Worm (Caenorhabditis elegans): ENCODE data around the gene Y47D7A.3.

Y47D7A.3 gene

ce11 chrV:4450523-4451089 is 39.9 kb downstream of the Y47D7A.3 start, which contains the start of gene rft-2:
TSS of gene rft-2 (minus strand) at chrV:4450563.
- TF ChIP-seq T22C8.4 (GFP tag; IDR thresholded peaks at IDR 0.05) (no peak), flt-1 (GFP tag; IDR thresholded peaks at IDR 0.05) (no peak), cog-1 (tag; optimal IDR thresholded peaks at IDR 0.05) (no peak), tab-1 (GFP tag; IDR thresholded peaks at IDR 0.05) (no peak), ztf-23 (GFP tag; IDR thresholded peaks at IDR 0.05) (no peak), ref-1 (GFP tag; conservative IDR thresholded peaks at IDR 0.05) (no peak), klf-2 (GFP tag; conservative IDR thresholded peaks at IDR 0.05) (no peak), med-1 (GFP tag; optimal IDR thresholded peaks at IDR 0.05; ENCODE audit: insufficient read depth) (no peak), ztf-29 (GFP tag; IDR thresholded peaks at IDR 0.05) (no peak)

DNA sequence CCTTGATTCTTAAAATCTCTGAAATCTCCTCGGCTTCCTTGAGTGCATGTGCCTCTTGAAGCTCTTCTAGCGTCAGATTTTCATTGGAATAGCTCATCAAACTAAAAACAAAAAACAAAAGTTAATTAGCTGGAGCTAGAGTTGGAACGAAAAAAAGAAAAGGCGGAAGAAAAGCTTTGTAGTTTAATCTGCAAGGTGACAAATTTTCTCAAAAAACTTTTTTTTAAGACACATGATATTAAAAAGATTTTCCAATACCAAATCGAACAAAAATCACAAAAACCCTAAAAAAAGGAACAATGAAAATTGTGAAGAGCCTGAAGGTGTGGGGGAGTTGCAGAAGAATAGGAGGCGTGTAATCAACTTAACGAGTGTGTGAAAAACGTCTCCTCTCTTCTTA is 43.9 kb downstream of the Y47D7A.3 start, which contains the start of gene gnrr-5:
Gene gnrr-5, minus strand, starts transcription at position 101 of the 400 bp plus-strand sequence.
- no peak for TF ChIP-seq cog-1 (tag; optimal IDR thresholded peaks at IDR 0.05)
- no peak for TF ChIP-seq ref-1 (GFP tag; conservative IDR thresholded peaks at IDR 0.05)
- no peak for TF ChIP-seq T22C8.4 (GFP tag; IDR thresholded peaks at IDR 0.05)
- no peak for TF ChIP-seq klf-2 (GFP tag; conservative IDR thresholded peaks at IDR 0.05)
- no peak for TF ChIP-seq ztf-23 (GFP tag; IDR thresholded peaks at IDR 0.05)
- no peak for TF ChIP-seq med-1 (GFP tag; optimal IDR thresholded peaks at IDR 0.05; ENCODE audit: insufficient read depth)
- TF ChIP-seq ztf-29 (GFP tag; IDR thresholded peaks at IDR 0.05), result no peak
- TF ChIP-seq tab-1 (GFP tag; IDR thresholded peaks at IDR 0.05), result no peak
- TF ChIP-seq flt-1 (GFP tag; IDR thresholded peaks at IDR 0.05), result no peak
